Worm (Caenorhabditis elegans) whole organism, L4/young adult: ENCODE measurements around the gene fbxa-116.

Experiments
- W03F9.2 ChIP-seq: fragments of 150-350 bp; optimal IDR thresholded peaks from 2 replicates; lab custom pipeline; 2014; ENCODE audit warnings: missing biosample characterization, missing genetic modification characterization
- dao-5 ChIP-seq: sonication (generic microtip); optimal IDR thresholded peaks from 2 replicates; lab custom pipeline; 2016; ENCODE audit warnings: missing genotype, missing genetic modification characterization, moderate library complexity, missing compliant biosample characterization
- him-1 ChIP-seq: sonication (generic microtip); optimal IDR thresholded peaks from 2 replicates; lab custom pipeline; 2016; ENCODE audit warnings: missing genotype, missing genetic modification reagents, missing genetic modification characterization, missing compliant biosample characterization

fbxa-116 gene

ce11 chrV:20188790-20189189 is at the start of gene fbxa-116:
Gene fbxa-116 (minus strand): TSS chrV:20188890.
- no peak for TF ChIP-seq him-1 (tag; lab: Kevin White, UChicago)
- TF ChIP-seq W03F9.2 (tag; lab: Kevin White, UChicago): no peak
- no peak for TF ChIP-seq dao-5

ce11 chrV:20237429-20237828 is 48.7 kb upstream of the fbxa-116 start, which contains the start of gene sld-5:
Gene sld-5 (minus strand): TSS chrV:20237745.
- TF ChIP-seq him-1 (tag; lab: Kevin White, UChicago): no peak
- TF ChIP-seq dao-5: no peak
- TF ChIP-seq W03F9.2 (tag; lab: Kevin White, UChicago): no peak

ce11 chrV:20235231-20235630 is 46.5 kb upstream of the fbxa-116 start:
- TF ChIP-seq W03F9.2 (tag; lab: Kevin White, UChicago) (no peak), dao-5 (no peak), him-1 (tag; lab: Kevin White, UChicago) (no peak)

- TF ChIP-seq dao-5: no peak
- no peak for TF ChIP-seq him-1 (tag; lab: Kevin White, UChicago)
- TF ChIP-seq W03F9.2 (tag; lab: Kevin White, UChicago): no peak
Measured at ce11 chrV:20234439-20234838, 45.7 kb upstream of the fbxa-116 start.

- TF ChIP-seq W03F9.2 (tag; lab: Kevin White, UChicago) (no peak), him-1 (tag; lab: Kevin White, UChicago) (no peak), dao-5 (no peak)
Measured at ce11 chrV:20233743-20234142, 45.1 kb upstream of the fbxa-116 start, which contains the start of gene Y113G7B.15. Gene Y113G7B.15 (minus strand): TSS chrV:20233843.

ce11 chrV:20225312-20225711 is 36.6 kb upstream of the fbxa-116 start:
- TF ChIP-seq dao-5: no peak

- TF ChIP-seq him-1 (tag; lab: Kevin White, UChicago): no peak
Measured at ce11 chrV:20223725-20224124, 35.0 kb upstream of the fbxa-116 start.

- no peak for TF ChIP-seq him-1 (tag; lab: Kevin White, UChicago)
- no peak for TF ChIP-seq dao-5
- TF ChIP-seq W03F9.2 (tag; lab: Kevin White, UChicago): no peak
Measured at ce11 chrV:20220604-20221003, 31.9 kb upstream of the fbxa-116 start.

ce11 chrV:20215197-20215596 is 26.5 kb upstream of the fbxa-116 start, which contains the start of gene Y113G7B.11:
Gene Y113G7B.11 (minus strand): TSS chrV:20215297.
- TF ChIP-seq dao-5: no peak
- TF ChIP-seq W03F9.2 (tag; lab: Kevin White, UChicago): no peak
- no peak for TF ChIP-seq him-1 (tag; lab: Kevin White, UChicago)

ce11 chrV:20213097-20213496 is 24.4 kb upstream of the fbxa-116 start:
- TF ChIP-seq W03F9.2 (tag; lab: Kevin White, UChicago): no peak
- TF ChIP-seq him-1 (tag; lab: Kevin White, UChicago): no peak
- no peak for TF ChIP-seq dao-5

- TF ChIP-seq him-1 (tag; lab: Kevin White, UChicago) (no peak), W03F9.2 (tag; lab: Kevin White, UChicago) (no peak), dao-5 (no peak)
Measured at ce11 chrV:20212584-20212983, 23.9 kb upstream of the fbxa-116 start, which contains the start of gene Y113G7B.12. Gene Y113G7B.12 (minus strand): TSS chrV:20212684.

ce11 chrV:20206086-20206485 is 17.4 kb upstream of the fbxa-116 start, which contains the start of the genes fbxb-59 and srbc-34:
Gene fbxb-59 (minus strand): TSS chrV:20206186.
Gene srbc-34 (plus strand): TSS chrV:20206318.
- TF ChIP-seq dao-5 (no peak), him-1 (tag; lab: Kevin White, UChicago) (no peak), W03F9.2 (tag; lab: Kevin White, UChicago) (no peak)

ce11 chrV:20203085-20203484 is 14.4 kb upstream of the fbxa-116 start, which contains the start of gene fbxa-113:
Gene fbxa-113 (plus strand): TSS chrV:20203385.
- TF ChIP-seq W03F9.2 (tag; lab: Kevin White, UChicago) (no peak), dao-5 (no peak), him-1 (tag; lab: Kevin White, UChicago) (no peak)

- TF ChIP-seq him-1 (tag; lab: Kevin White, UChicago) (no peak), W03F9.2 (tag; lab: Kevin White, UChicago) (no peak), dao-5 (no peak)
Measured at ce11 chrV:20201316-20201715, 12.6 kb upstream of the fbxa-116 start, which contains the start of gene fbxa-114. Gene fbxa-114 (plus strand): TSS chrV:20201616.

ce11 chrV:20199658-20200057 is 11.0 kb upstream of the fbxa-116 start:
- no peak for TF ChIP-seq W03F9.2 (tag; lab: Kevin White, UChicago)
